Worm (Caenorhabditis elegans) whole organism, young adult: Measurements from ENCODE around the gene nhr-233.

Experiments used
- B0019.2 ChIP-seq: fragments of 200-800 bp; sonication (Bioruptor generic); conservative IDR thresholded peaks from 2 replicates; pipeline ENCODE4 v1.3.6; 2022; ENCODE audit warnings: missing genetic modification reagents, missing genetic modification characterization, missing compliant biosample characterization
- B0336.3 ChIP-seq: fragments of 200-800 bp; sonication (Bioruptor generic); IDR thresholded peaks from 2 replicates; pipeline ENCODE4 v1.3.6; 2022; ENCODE audit warnings: missing genetic modification characterization, missing compliant biosample characterization
- C06A6.2 ChIP-seq: fragments of 200-800 bp; sonication (Bioruptor generic); conservative IDR thresholded peaks from 2 replicates; pipeline ENCODE4 v1.3.6; 2022; ENCODE audit warnings: missing genetic modification characterization, missing compliant biosample characterization
- F10E7.11 ChIP-seq: sonication (generic microtip); optimal IDR thresholded peaks from 2 replicates; lab custom pipeline; 2017; ENCODE audit warnings: mild to moderate bottlenecking, missing genetic modification characterization, moderate library complexity, missing compliant biosample characterization
- F37B4.10 ChIP-seq: fragments of 200-800 bp; sonication (Bioruptor generic); IDR thresholded peaks from 2 replicates; pipeline ENCODE4 v1.3.6; 2022; ENCODE audit warnings: missing genetic modification characterization, missing compliant biosample characterization
- F39B2.1 ChIP-seq: fragments of 200-800 bp; sonication (Bioruptor generic); IDR thresholded peaks from 2 replicates; pipeline ENCODE4 v1.3.6; 2022; ENCODE audit warnings: missing genetic modification reagents, missing genetic modification characterization, missing compliant biosample characterization
- F57C9.4 ChIP-seq: sonication (generic microtip); optimal IDR thresholded peaks from 2 replicates; lab custom pipeline; 2017; ENCODE audit warnings: mild to moderate bottlenecking, missing genetic modification characterization, missing compliant biosample characterization
- K11D2.4 ChIP-seq: fragments of 200-800 bp; sonication (Bioruptor generic); IDR thresholded peaks from 2 replicates; pipeline ENCODE4 v1.3.6; 2022; ENCODE audit warnings: missing genetic modification reagents, missing genetic modification characterization, missing compliant biosample characterization
- K12H6.12 ChIP-seq: fragments of 200-800 bp; sonication (Bioruptor generic); optimal IDR thresholded peaks from 2 replicates; lab custom pipeline; 2018; ENCODE audit warnings: mild to moderate bottlenecking, missing genetic modification characterization, missing compliant biosample characterization
- Y56A3A.18 ChIP-seq: fragments of 200-800 bp; sonication (Bioruptor generic); IDR thresholded peaks from 2 replicates; pipeline ENCODE4 v1.3.6; 2022; ENCODE audit warnings: missing genetic modification reagents, missing genetic modification characterization, missing compliant biosample characterization
- Y67H2A.10 ChIP-seq: fragments of 200-800 bp; sonication (Bioruptor generic); conservative IDR thresholded peaks from 2 replicates; pipeline ENCODE4 v1.3.6; 2022; ENCODE audit warnings: missing genetic modification reagents, missing genetic modification characterization, missing compliant biosample characterization
- Y79H2A.3 ChIP-seq: fragments of 200-800 bp; sonication (Bioruptor generic); conservative IDR thresholded peaks from 2 replicates; pipeline ENCODE4 v1.3.6; 2022; ENCODE audit warnings: missing genetic modification reagents, missing genetic modification characterization, missing compliant biosample characterization
- Y95B8A.8 ChIP-seq: fragments of 200-800 bp; sonication (Bioruptor generic); IDR thresholded peaks from 2 replicates; pipeline ENCODE4 v1.3.6; 2022; ENCODE audit warnings: missing genetic modification reagents, missing genetic modification characterization, missing compliant biosample characterization
- ZK185.1 ChIP-seq: sonication (generic microtip); optimal IDR thresholded peaks from 2 replicates; lab custom pipeline; 2016; ENCODE audit warnings: mild to moderate bottlenecking, missing genetic modification characterization, missing compliant biosample characterization; ENCODE audit not compliant: poor library complexity, severe bottlenecking
- attf-3 ChIP-seq: fragments of 200-800 bp; sonication (Bioruptor generic); conservative IDR thresholded peaks from 2 replicates; pipeline ENCODE4 v1.3.6; 2022; ENCODE audit warnings: missing genetic modification reagents, missing genetic modification characterization, missing compliant biosample characterization
- bed-1 ChIP-seq: fragments of 200-800 bp; sonication (Bioruptor generic); IDR thresholded peaks from 2 replicates; pipeline ENCODE4 v1.3.6; 2022; ENCODE audit warnings: missing genetic modification reagents, missing genetic modification characterization, missing compliant biosample characterization
- ccch-3 ChIP-seq: fragments of 200-800 bp; sonication (Bioruptor generic); optimal IDR thresholded peaks from 2 replicates; lab custom pipeline; 2018; ENCODE audit warnings: mild to moderate bottlenecking, missing genetic modification characterization, missing compliant biosample characterization
- cebp-1 ChIP-seq, 2 experiments: fragments of 200-800 bp in 1 of 2; sonication (Bioruptor generic) in 1 of 2; sonication (generic microtip) in 1 of 2; IDR thresholded peaks in 1 of 2; optimal IDR thresholded peaks in 1 of 2; 2 replicates each; pipeline versions ENCODE4 v1.3.6 to Lab custom; 2017 to 2022; ENCODE audit warnings: missing compliant biosample characterization in 2 of 2, missing genetic modification characterization in 2 of 2, mild to moderate bottlenecking in 1 of 2, missing genetic modification reagents in 1 of 2, moderate library complexity in 1 of 2
- ceh-100 ChIP-seq: fragments of 200-800 bp; sonication (Bioruptor generic); IDR thresholded peaks from 2 replicates; pipeline ENCODE4 v1.3.6; 2022; ENCODE audit warnings: missing genetic modification reagents, missing genetic modification characterization, missing compliant biosample characterization
- ceh-79 ChIP-seq: sonication (generic microtip); optimal IDR thresholded peaks from 2 replicates; lab custom pipeline; 2017; ENCODE audit warnings: mild to moderate bottlenecking, missing genetic modification characterization, missing compliant biosample characterization
- dox-1 ChIP-seq: fragments of 200-800 bp; sonication (Bioruptor generic); IDR thresholded peaks from 2 replicates; pipeline ENCODE4 v1.3.6; 2022; ENCODE audit warnings: missing genetic modification reagents, missing genetic modification characterization, missing compliant biosample characterization
- egl-18 ChIP-seq: fragments of 200-800 bp; sonication (Bioruptor generic); IDR thresholded peaks from 2 replicates; pipeline ENCODE4 v1.3.6; 2022; ENCODE audit warnings: missing genetic modification reagents, missing genetic modification characterization, missing compliant biosample characterization
- egl-44 ChIP-seq: fragments of 200-800 bp; sonication (Bioruptor generic); IDR thresholded peaks from 2 replicates; pipeline ENCODE4 v1.3.6; 2022; ENCODE audit warnings: missing genetic modification reagents, missing genetic modification characterization, missing compliant biosample characterization
- gei-17 ChIP-seq: fragments of 200-800 bp; sonication (Bioruptor generic); optimal IDR thresholded peaks from 2 replicates; lab custom pipeline; 2018; ENCODE audit warnings: mild to moderate bottlenecking, missing genetic modification characterization, missing compliant biosample characterization
- hlh-12 ChIP-seq: sonication (generic microtip); optimal IDR thresholded peaks from 2 replicates; lab custom pipeline; 2016; ENCODE audit warnings: missing genetic modification characterization, missing compliant biosample characterization
- hmg-1.2 ChIP-seq: fragments of 200-800 bp; sonication (Bioruptor generic); IDR thresholded peaks from 2 replicates; pipeline ENCODE4 v1.3.6; 2022; ENCODE audit warnings: missing genetic modification reagents, missing genetic modification characterization, missing compliant biosample characterization
- hsf-1 ChIP-seq: fragments of 200-800 bp; sonication (Bioruptor generic); IDR thresholded peaks from 2 replicates; pipeline ENCODE4 v1.3.6; 2022; ENCODE audit warnings: missing genetic modification reagents, missing genetic modification characterization, missing compliant biosample characterization
- lin-40 ChIP-seq: sonication (generic microtip); optimal IDR thresholded peaks from 2 replicates; lab custom pipeline; 2016; ENCODE audit warnings: missing genetic modification characterization, mild to moderate bottlenecking, missing compliant biosample characterization, missing genotype, missing genetic modification reagents
- madf-3 ChIP-seq: fragments of 200-800 bp; sonication (Bioruptor generic); IDR thresholded peaks from 2 replicates; pipeline ENCODE4 v1.3.6; 2022; ENCODE audit warnings: missing genetic modification reagents, missing genetic modification characterization, missing compliant biosample characterization
- madf-6 ChIP-seq: fragments of 200-800 bp; sonication (Bioruptor generic); IDR thresholded peaks from 2 replicates; pipeline ENCODE4 v1.3.6; 2022; ENCODE audit warnings: missing genetic modification reagents, missing genetic modification characterization, missing compliant biosample characterization
- mel-28 ChIP-seq: sonication (generic microtip); optimal IDR thresholded peaks from 2 replicates; lab custom pipeline; 2016; ENCODE audit warnings: borderline replicate concordance, mild to moderate bottlenecking, missing genetic modification characterization, missing compliant biosample characterization
- mes-4 ChIP-seq: sonication (generic microtip); optimal IDR thresholded peaks from 2 replicates; lab custom pipeline; 2016; ENCODE audit warnings: missing genotype, missing genetic modification characterization, missing compliant biosample characterization
- nfya-2 ChIP-seq: fragments of 200-800 bp; sonication (Bioruptor generic); IDR thresholded peaks from 2 replicates; pipeline ENCODE4 v1.3.6; 2022; ENCODE audit warnings: missing genetic modification reagents, missing genetic modification characterization, missing compliant biosample characterization
- nfyb-1 ChIP-seq: fragments of 200-800 bp; sonication (Bioruptor generic); IDR thresholded peaks from 2 replicates; pipeline ENCODE4 v1.3.6; 2022; ENCODE audit warnings: missing genetic modification reagents, missing genetic modification characterization, missing compliant biosample characterization
- nhr-179 ChIP-seq: sonication (generic microtip); optimal IDR thresholded peaks from 2 replicates; lab custom pipeline; 2016; ENCODE audit warnings: mild to moderate bottlenecking, missing genetic modification characterization, missing compliant biosample characterization
- nhr-90 ChIP-seq: sonication (generic microtip); optimal IDR thresholded peaks from 2 replicates; lab custom pipeline; 2016; ENCODE audit warnings: missing genotype, mild to moderate bottlenecking, missing genetic modification characterization, missing compliant biosample characterization
- pbrm-1 ChIP-seq: fragments of 200-800 bp; sonication (Bioruptor generic); IDR thresholded peaks from 2 replicates; pipeline ENCODE4 v1.3.6; 2022; ENCODE audit warnings: missing genetic modification reagents, missing genetic modification characterization, missing compliant biosample characterization
- rcor-1 ChIP-seq: fragments of 200-800 bp; sonication (Bioruptor generic); IDR thresholded peaks from 2 replicates; pipeline ENCODE4 v1.3.6; 2022; ENCODE audit warnings: missing genetic modification reagents, missing genetic modification characterization, missing compliant biosample characterization
- rpc-1 ChIP-seq, 2 experiments: fragments of 150-350 bp in 1 of 2; sonication (generic microtip) in 1 of 2; optimal IDR thresholded peaks; 2 replicates each; lab custom pipeline; 2014 to 2018; ENCODE audit warnings: missing biosample characterization in 1 of 2, missing genetic modification characterization in 1 of 2, missing genetic modification reagents in 1 of 2, missing genotype in 1 of 2
- sdz-38 ChIP-seq: sonication (generic microtip); optimal IDR thresholded peaks from 2 replicates; lab custom pipeline; 2016; ENCODE audit warnings: missing genotype, missing genetic modification characterization, missing compliant biosample characterization
- sea-2 ChIP-seq: fragments of 200-800 bp; sonication (Bioruptor generic); IDR thresholded peaks from 2 replicates; pipeline ENCODE4 v1.3.6; 2022; ENCODE audit warnings: missing genetic modification characterization, missing compliant biosample characterization
- snpc-1.1 ChIP-seq: sonication (generic microtip); optimal IDR thresholded peaks from 2 replicates; lab custom pipeline; 2017; ENCODE audit warnings: missing genetic modification characterization, mild to moderate bottlenecking, missing compliant biosample characterization, antibody characterized with exemption, moderate library complexity, missing genotype, missing genetic modification reagents; ENCODE audit not compliant: insufficient read depth
- snpc-4 ChIP-seq, 5 experiments: fragments of 150-350 bp in 1 of 5; sonication (generic microtip) in 4 of 5; optimal IDR thresholded peaks; 2 replicates each; lab custom pipeline; 2014 to 2018; ENCODE audit warnings: missing genetic modification characterization in 5 of 5, missing biosample characterization in 3 of 5, antibody characterized with exemption in 2 of 5, mild to moderate bottlenecking in 2 of 5, missing compliant biosample characterization in 2 of 5, missing genotype in 2 of 5, moderate library complexity in 2 of 5, missing genetic modification reagents in 1 of 5
- unc-130 ChIP-seq: sonication (generic microtip); optimal IDR thresholded peaks from 2 replicates; lab custom pipeline; 2016; ENCODE audit warnings: missing genetic modification reagents, missing genetic modification characterization, missing compliant biosample characterization
- zim-3 ChIP-seq: sonication (generic microtip); optimal IDR thresholded peaks from 2 replicates; lab custom pipeline; 2017; ENCODE audit warnings: mild to moderate bottlenecking, missing genetic modification characterization, moderate library complexity, missing compliant biosample characterization

Gene nhr-233

ce11 chrV:16592947-16593791 is 22.6 kb upstream of the nhr-233 start (continued):
- TF ChIP-seq Y56A3A.18 (GFP tag; lab: Robert Waterston, UW) (peak; percentile 40), madf-3 (GFP tag; lab: Robert Waterston, UW) (no peak), hsf-1 (GFP tag; lab: Robert Waterston, UW) (peak; percentile 8; the same call in 1 of the 2 replicates), sdz-38 (tag; lab: Kevin White, UChicago) (no peak), Y67H2A.10 (no peak), madf-6 (peak; percentile 20; the same call in 1 of the 2 replicates), sea-2 (no peak), egl-44 (GFP tag; lab: Robert Waterston, UW) (no peak), unc-130 (GFP tag; lab: Kevin White, UChicago) (no peak), F37B4.10 (GFP tag; lab: Robert Waterston, UW) (no peak), ccch-3 (no peak), dox-1 (GFP tag; lab: Robert Waterston, UW) (no peak), cebp-1 (GFP tag; IDR thresholded peaks at IDR 0.05; lab: Robert Waterston, UW) (no peak), cebp-1 (tag; optimal IDR thresholded peaks at IDR 0.05; lab: Kevin White, UChicago) (peak; percentile 13), K12H6.12 (tag; lab: Kevin White, UChicago) (no peak), nfyb-1 (GFP tag; lab: Robert Waterston, UW) (no peak), Y95B8A.8 (GFP tag; lab: Robert Waterston, UW) (no peak), F57C9.4 (tag; lab: Kevin White, UChicago) (no peak), lin-40 (tag; lab: Kevin White, UChicago) (no peak), hlh-12 (tag; lab: Kevin White, UChicago) (peak; percentile 13), C06A6.2 (GFP tag; lab: Robert Waterston, UW) (no peak), snpc-4 (GFP tag; optimal IDR thresholded peaks at IDR 0.05; lab: Kevin White, UChicago) (no peak), snpc-4 (tag; optimal IDR thresholded peaks at IDR 0.05; lab: Kevin White, UChicago) (no peak), gei-17 (GFP tag; lab: Kevin White, UChicago) (peak; percentile 10), F10E7.11 (no peak), hmg-1.2 (GFP tag; lab: Robert Waterston, UW) (0 out of 2 replicates have a peak, but pooled peaks have one; percentile 8), bed-1 (GFP tag; lab: Robert Waterston, UW) (no peak), attf-3 (no peak), F39B2.1 (GFP tag; lab: Robert Waterston, UW) (no peak), ZK185.1 (tag; lab: Kevin White, UChicago) (peak; percentile 34), B0336.3 (0 out of 2 replicates have a peak, but pooled peaks have one; percentile 1), nfya-2 (GFP tag; lab: Robert Waterston, UW) (no peak), zim-3 (tag; lab: Kevin White, UChicago) (peak; percentile 6), mes-4 (tag; lab: Kevin White, UChicago) (no peak), mel-28 (tag; lab: Kevin White, UChicago) (no peak), rpc-1 (optimal IDR thresholded peaks at IDR 0.05; lab: Kevin White, UChicago) (no peak), rpc-1 (tag; optimal IDR thresholded peaks at IDR 0.05; lab: Kevin White, UChicago) (no peak), rcor-1 (GFP tag; lab: Robert Waterston, UW) (no peak), ceh-100 (no peak), Y79H2A.3 (GFP tag; lab: Robert Waterston, UW) (no peak), snpc-1.1 (tag; lab: Kevin White, UChicago) (no peak), B0019.2 (GFP tag; lab: Robert Waterston, UW) (no peak), K11D2.4 (GFP tag; lab: Robert Waterston, UW) (no peak), ceh-79 (tag; lab: Kevin White, UChicago) (no peak), nhr-90 (tag; lab: Kevin White, UChicago) (no peak), pbrm-1 (GFP tag; lab: Robert Waterston, UW) (0 out of 2 replicates have a peak, but pooled peaks have one; percentile 8), egl-18 (GFP tag; lab: Robert Waterston, UW) (no peak), nhr-179 (tag; lab: Kevin White, UChicago) (no peak)
